Worm (Caenorhabditis elegans): ENCODE results near the gene Y32G9A.5.

ce11 chrV:1895483-1895882, 12.0 kb upstream of the Y32G9A.5 start, which contains the start of gene nphp-2:
- TF ChIP-seq nfya-1 (tag; optimal IDR thresholded peaks at IDR 0.05) (no peak), unc-42 (tag; optimal IDR thresholded peaks at IDR 0.05) (no peak), lin-11 (tag; optimal IDR thresholded peaks at IDR 0.05) (no peak), fkh-6 (tag; optimal IDR thresholded peaks at IDR 0.05) (no peak), npax-4 (tag; optimal IDR thresholded peaks at IDR 0.05) (no peak), ama-1 (optimal IDR thresholded peaks at IDR 0.05) (no peak), ceh-31 (tag; optimal IDR thresholded peaks at IDR 0.05) (no peak), pat-9 (tag; optimal IDR thresholded peaks at IDR 0.05) (no peak), unc-55 (GFP tag; optimal IDR thresholded peaks at IDR 0.05) (no peak)
